Fruit fly (Drosophila melanogaster) whole organism, wandering third instar larva: ENCODE measurements around the gene gzl.

Source experiments
- CG32264 ChIP-seq: fragments of 200-800 bp; sonication (Bioruptor generic); optimal IDR thresholded peaks from 2 replicates; lab custom pipeline; 2016; ENCODE audit warnings: missing biosample characterization, missing genetic modification characterization
- Dfd ChIP-seq: fragments of >200 bp; optimal IDR thresholded peaks from 2 replicates; lab custom pipeline; 2017; ENCODE audit warnings: missing biosample characterization, missing genetic modification characterization
- Dif ChIP-seq: fragments of 200-275, 200-300 bp; sonication (Bioruptor generic); optimal IDR thresholded peaks from 2 replicates; lab custom pipeline; 2018; ENCODE audit warnings: missing biosample characterization, missing genetic modification characterization; ENCODE audit not compliant: partially characterized antibody
- GATAd ChIP-seq: sonication (Bioruptor generic); optimal IDR thresholded peaks from 2 replicates; lab custom pipeline; 2016; ENCODE audit warnings: missing biosample characterization, missing genetic modification characterization
- Hr78 ChIP-seq: fragments of >200 bp; optimal IDR thresholded peaks from 2 replicates; lab custom pipeline; 2017; ENCODE audit warnings: missing biosample characterization, missing genetic modification characterization
- Hr83 ChIP-seq: fragments of 200-300 bp; sonication (Bioruptor generic); optimal IDR thresholded peaks from 2 replicates; lab custom pipeline; 2016; ENCODE audit warnings: missing biosample characterization, mild to moderate bottlenecking, missing genetic modification characterization, moderate library complexity; ENCODE audit not compliant: poor library complexity, severe bottlenecking
- Mio ChIP-seq: sonication (Bioruptor generic); optimal IDR thresholded peaks from 2 replicates; lab custom pipeline; 2016; ENCODE audit warnings: missing biosample characterization, missing genetic modification characterization
- Myc ChIP-seq: fragments of >200 bp; optimal IDR thresholded peaks from 2 replicates; lab custom pipeline; 2017
- Vsx2 ChIP-seq: fragments of 200-300, 225-300 bp; sonication (Bioruptor generic); optimal IDR thresholded peaks from 2 replicates; lab custom pipeline; 2018; ENCODE audit warnings: missing biosample characterization, missing genetic modification characterization; ENCODE audit not compliant: partially characterized antibody
- br ChIP-seq: fragments of 200-800 bp; sonication (Bioruptor generic); optimal IDR thresholded peaks from 2 replicates; lab custom pipeline; 2016; ENCODE audit warnings: missing biosample characterization, missing genetic modification characterization
- h ChIP-seq: fragments of 200-800 bp; sonication (Bioruptor generic); optimal IDR thresholded peaks from 3 replicates; lab custom pipeline; 2016; ENCODE audit warnings: missing biosample characterization, mild to moderate bottlenecking, missing genetic modification characterization
- psq ChIP-seq: fragments of 200-800 bp; sonication (Bioruptor generic); optimal IDR thresholded peaks from 3 replicates; lab custom pipeline; 2017; ENCODE audit warnings: missing biosample characterization, mild to moderate bottlenecking, missing genetic modification characterization, moderate library complexity
- sage ChIP-seq: fragments of 200-800 bp; sonication (Bioruptor generic); optimal IDR thresholded peaks from 2 replicates; lab custom pipeline; 2016; ENCODE audit warnings: missing biosample characterization, mild to moderate bottlenecking, missing genetic modification characterization
- usp ChIP-seq: fragments of >200 bp; optimal IDR thresholded peaks from 2 replicates; lab custom pipeline; 2017; ENCODE audit warnings: missing biosample characterization, missing genetic modification characterization

dm6 chr3R:6407544-6407943, 24.8 kb downstream of the gzl start:
- TF ChIP-seq h (GFP tag; lab: Kevin White, UChicago) (no peak), Hr83 (no peak), CG32264 (GFP tag; lab: Kevin White, UChicago) (no peak), Dfd (GFP tag; lab: Kevin White, UChicago) (no peak), usp (GFP tag; lab: Kevin White, UChicago) (no peak), GATAd (GFP tag; lab: Kevin White, UChicago) (no peak), Myc (lab: Kevin White, UChicago) (no peak), Hr78 (GFP tag; lab: Kevin White, UChicago) (no peak), br (GFP tag; lab: Kevin White, UChicago) (no peak), Mio (no peak), psq (GFP tag; lab: Kevin White, UChicago) (no peak), sage (no peak), Vsx2 (GFP tag; lab: Kevin White, UChicago) (peak; percentile 29), Dif (peak; percentile 61)
